Worm (Caenorhabditis elegans): Measurements from ENCODE around the gene daf-18.

- TF ChIP-seq eor-1 (tag; optimal IDR thresholded peaks at IDR 0.05) (no peak), unc-39 (tag; optimal IDR thresholded peaks at IDR 0.05) (no peak), mdl-1 (tag; optimal IDR thresholded peaks at IDR 0.05) (no peak), ztf-11 (tag; optimal IDR thresholded peaks at IDR 0.05) (no peak), elt-2 (tag; optimal IDR thresholded peaks at IDR 0.05) (no peak), nhr-11 (tag; optimal IDR thresholded peaks at IDR 0.05) (no peak), nhr-12 (tag; optimal IDR thresholded peaks at IDR 0.05) (no peak)
These were observed 2.3 kb upstream of the daf-18 start for ce11 chrIV:427100-427908.
